Worm (Caenorhabditis elegans) whole organism, midembryonic: Measurements from ENCODE around the gene H20J04.6.

Experiments used
- T22C8.4 ChIP-seq: fragments of 200-800 bp; sonication (Bioruptor generic); IDR thresholded peaks from 2 replicates; pipeline ENCODE4 v1.3.6; 2022; ENCODE audit warnings: missing genetic modification characterization, missing compliant biosample characterization
- cog-1 ChIP-seq: sonication (generic microtip); optimal IDR thresholded peaks from 2 replicates; lab custom pipeline; 2016; ENCODE audit warnings: missing genetic modification characterization, missing compliant biosample characterization
- flt-1 ChIP-seq: fragments of 200-800 bp; sonication (Bioruptor generic); IDR thresholded peaks from 2 replicates; pipeline ENCODE4 v1.3.6; 2022; ENCODE audit warnings: missing genetic modification characterization, missing compliant biosample characterization
- klf-2 ChIP-seq: fragments of 200-800 bp; sonication (Bioruptor generic); conservative IDR thresholded peaks from 2 replicates; pipeline ENCODE4 v1.3.6; 2022; ENCODE audit warnings: missing genetic modification reagents, missing genetic modification characterization, missing compliant biosample characterization
- med-1 ChIP-seq: sonication (generic microtip); optimal IDR thresholded peaks from 2 replicates; lab custom pipeline; 2017; ENCODE audit warnings: missing genetic modification characterization, mild to moderate bottlenecking, missing compliant biosample characterization, antibody characterized with exemption, missing genetic modification reagents; ENCODE audit not compliant: insufficient read depth
- ref-1 ChIP-seq: fragments of 200-800 bp; sonication (Bioruptor generic); conservative IDR thresholded peaks from 2 replicates; pipeline ENCODE4 v1.3.6; 2022; ENCODE audit warnings: missing genetic modification reagents, missing genetic modification characterization, missing compliant biosample characterization
- tab-1 ChIP-seq: fragments of 200-800 bp; sonication (Bioruptor generic); IDR thresholded peaks from 2 replicates; pipeline ENCODE4 v1.3.6; 2022; ENCODE audit warnings: missing genetic modification characterization, missing compliant biosample characterization
- ztf-23 ChIP-seq: fragments of 200-800 bp; sonication (Bioruptor generic); IDR thresholded peaks from 2 replicates; pipeline ENCODE4 v1.3.6; 2022; ENCODE audit warnings: missing genetic modification reagents, missing genetic modification characterization, missing compliant biosample characterization
- ztf-29 ChIP-seq: fragments of 200-800 bp; sonication (Bioruptor generic); IDR thresholded peaks from 2 replicates; pipeline ENCODE4 v1.3.6; 2022; ENCODE audit warnings: missing genetic modification reagents, missing genetic modification characterization, missing compliant biosample characterization

H20J04.6 gene

ce11 chrII:4316011-4316410 is 7.0 kb upstream of the H20J04.6 start, which contains the start of gene srw-40:
srw-40 (minus strand) TSS chrII:4316111.
- no peak for TF ChIP-seq klf-2 (GFP tag; lab: Robert Waterston, UW)
- no peak for TF ChIP-seq T22C8.4 (GFP tag; lab: Robert Waterston, UW)
- no peak for TF ChIP-seq tab-1 (GFP tag; lab: Robert Waterston, UW)
- TF ChIP-seq cog-1 (tag; lab: Kevin White, UChicago): no peak
- TF ChIP-seq ref-1 (GFP tag; lab: Robert Waterston, UW): no peak
- no peak for TF ChIP-seq flt-1 (GFP tag; lab: Robert Waterston, UW)
- TF ChIP-seq ztf-29 (GFP tag; lab: Robert Waterston, UW): no peak
- no peak for TF ChIP-seq med-1 (GFP tag; lab: Kevin White, UChicago)
- TF ChIP-seq ztf-23 (GFP tag; lab: Robert Waterston, UW): no peak

ce11 chrII:4319537-4320019 is 3.5 kb upstream of the H20J04.6 start, which contains the start of gene Y52E8A.6:
Y52E8A.6 (minus strand) TSS chrII:4319969.
- no peak for TF ChIP-seq cog-1 (tag; lab: Kevin White, UChicago)
- no peak for TF ChIP-seq tab-1 (GFP tag; lab: Robert Waterston, UW)
- no peak for TF ChIP-seq ref-1 (GFP tag; lab: Robert Waterston, UW)
- TF ChIP-seq klf-2 (GFP tag; lab: Robert Waterston, UW): no peak
- TF ChIP-seq ztf-29 (GFP tag; lab: Robert Waterston, UW): no peak
- TF ChIP-seq ztf-23 (GFP tag; lab: Robert Waterston, UW): no peak
- no peak for TF ChIP-seq flt-1 (GFP tag; lab: Robert Waterston, UW)
- TF ChIP-seq T22C8.4 (GFP tag; lab: Robert Waterston, UW): no peak
- no peak for TF ChIP-seq med-1 (GFP tag; lab: Kevin White, UChicago)

- TF ChIP-seq cog-1 (tag; lab: Kevin White, UChicago): no peak
- no peak for TF ChIP-seq T22C8.4 (GFP tag; lab: Robert Waterston, UW)
- TF ChIP-seq flt-1 (GFP tag; lab: Robert Waterston, UW): no peak
- TF ChIP-seq ztf-29 (GFP tag; lab: Robert Waterston, UW): no peak
- no peak for TF ChIP-seq klf-2 (GFP tag; lab: Robert Waterston, UW)
- no peak for TF ChIP-seq med-1 (GFP tag; lab: Kevin White, UChicago)
- no peak for TF ChIP-seq ref-1 (GFP tag; lab: Robert Waterston, UW)
- no peak for TF ChIP-seq ztf-23 (GFP tag; lab: Robert Waterston, UW)
- no peak for TF ChIP-seq tab-1 (GFP tag; lab: Robert Waterston, UW)
Measured at ce11 chrII:4320455-4320854, 2.6 kb upstream of the H20J04.6 start, which contains the start of gene Y52E8A.2. Y52E8A.2 (plus strand) TSS chrII:4320836.

ce11 chrII:4321766-4322165 is 1.3 kb upstream of the H20J04.6 start, which contains the start of gene Y52E8A.1:
Y52E8A.1 (plus strand) TSS chrII:4322066.
- no peak for TF ChIP-seq klf-2 (GFP tag; lab: Robert Waterston, UW)
- no peak for TF ChIP-seq T22C8.4 (GFP tag; lab: Robert Waterston, UW)
- TF ChIP-seq ztf-23 (GFP tag; lab: Robert Waterston, UW): no peak
- no peak for TF ChIP-seq tab-1 (GFP tag; lab: Robert Waterston, UW)
- TF ChIP-seq med-1 (GFP tag; lab: Kevin White, UChicago): no peak
- no peak for TF ChIP-seq ref-1 (GFP tag; lab: Robert Waterston, UW)
- TF ChIP-seq cog-1 (tag; lab: Kevin White, UChicago): no peak
- TF ChIP-seq ztf-29 (GFP tag; lab: Robert Waterston, UW): no peak
- TF ChIP-seq flt-1 (GFP tag; lab: Robert Waterston, UW): no peak

ce11 chrII:4324061-4324460 is 1.0 kb downstream of the H20J04.6 start, which contains the start of gene mog-2:
mog-2 (plus strand) TSS chrII:4324361.
- TF ChIP-seq flt-1 (GFP tag; lab: Robert Waterston, UW) (no peak), ref-1 (GFP tag; lab: Robert Waterston, UW) (no peak), tab-1 (GFP tag; lab: Robert Waterston, UW) (no peak), klf-2 (GFP tag; lab: Robert Waterston, UW) (no peak), T22C8.4 (GFP tag; lab: Robert Waterston, UW) (no peak), cog-1 (tag; lab: Kevin White, UChicago) (no peak)

ce11 chrII:4326420-4326819 is 3.4 kb downstream of the H20J04.6 start, which contains the start of gene pfd-2:
pfd-2 (plus strand) TSS chrII:4326720.
- no peak for TF ChIP-seq flt-1 (GFP tag; lab: Robert Waterston, UW)
- no peak for TF ChIP-seq ztf-23 (GFP tag; lab: Robert Waterston, UW)
- TF ChIP-seq tab-1 (GFP tag; lab: Robert Waterston, UW): no peak
- TF ChIP-seq klf-2 (GFP tag; lab: Robert Waterston, UW): no peak
- TF ChIP-seq ref-1 (GFP tag; lab: Robert Waterston, UW): no peak
- TF ChIP-seq cog-1 (tag; lab: Kevin White, UChicago): no peak
- no peak for TF ChIP-seq ztf-29 (GFP tag; lab: Robert Waterston, UW)
- TF ChIP-seq med-1 (GFP tag; lab: Kevin White, UChicago): no peak
- TF ChIP-seq T22C8.4 (GFP tag; lab: Robert Waterston, UW): no peak

ce11 chrII:4328716-4329115 is 5.7 kb downstream of the H20J04.6 start, which contains the start of gene H20J04.4:
H20J04.4 (plus strand) TSS chrII:4329016.
- TF ChIP-seq med-1 (GFP tag; lab: Kevin White, UChicago): no peak
- TF ChIP-seq klf-2 (GFP tag; lab: Robert Waterston, UW): no peak
- TF ChIP-seq flt-1 (GFP tag; lab: Robert Waterston, UW): no peak
- no peak for TF ChIP-seq ref-1 (GFP tag; lab: Robert Waterston, UW)
- TF ChIP-seq ztf-23 (GFP tag; lab: Robert Waterston, UW): no peak
- no peak for TF ChIP-seq ztf-29 (GFP tag; lab: Robert Waterston, UW)
- no peak for TF ChIP-seq T22C8.4 (GFP tag; lab: Robert Waterston, UW)
- no peak for TF ChIP-seq tab-1 (GFP tag; lab: Robert Waterston, UW)
- no peak for TF ChIP-seq cog-1 (tag; lab: Kevin White, UChicago)

ce11 chrII:4334448-4334847 is 11.4 kb downstream of the H20J04.6 start, which contains the start of gene madf-3:
madf-3 (plus strand) TSS chrII:4334748.
- no peak for TF ChIP-seq tab-1 (GFP tag; lab: Robert Waterston, UW)

- TF ChIP-seq cog-1 (tag; lab: Kevin White, UChicago) (no peak), tab-1 (GFP tag; lab: Robert Waterston, UW) (no peak), med-1 (GFP tag; lab: Kevin White, UChicago) (no peak), T22C8.4 (GFP tag; lab: Robert Waterston, UW) (no peak), flt-1 (GFP tag; lab: Robert Waterston, UW) (no peak), klf-2 (GFP tag; lab: Robert Waterston, UW) (no peak), ref-1 (GFP tag; lab: Robert Waterston, UW) (no peak), ztf-29 (GFP tag; lab: Robert Waterston, UW) (no peak), ztf-23 (GFP tag; lab: Robert Waterston, UW) (no peak)
Measured at ce11 chrII:4337731-4338130, 14.7 kb downstream of the H20J04.6 start.
